Fruit fly (Drosophila melanogaster) whole organism, embryonic: Measurements from ENCODE around the gene TwdlL.
A peak's percentile ranks its signal among the peaks of the same experiment; 100 is the strongest.

Source experiments
- B-H1 ChIP-seq: fragments of 200-800 bp; sonication (Bioruptor generic); IDR thresholded peaks from 3 replicates; pipeline ENCODE4 v1.3.6; 2022; ENCODE audit warnings: missing biosample characterization, missing genetic modification characterization
- CG10209 ChIP-seq: fragments of 200-800 bp; sonication (Bioruptor generic); optimal IDR thresholded peaks from 3 replicates; lab custom pipeline; 2017; ENCODE audit warnings: missing biosample characterization, mild to moderate bottlenecking, missing genetic modification characterization, missing genetic modification reagents
- CG1024 ChIP-seq: fragments of 200-800 bp; sonication (Bioruptor generic); IDR thresholded peaks from 2 replicates; pipeline ENCODE4 v1.3.6; 2022; ENCODE audit warnings: missing biosample characterization, missing genetic modification characterization
- CG12071 ChIP-seq: fragments of 200-800 bp; sonication (Bioruptor generic); optimal IDR thresholded peaks from 3 replicates; lab custom pipeline; 2018; ENCODE audit warnings: missing biosample characterization, mild to moderate bottlenecking, missing genetic modification characterization
- CG12219 ChIP-seq: fragments of 200-800 bp; sonication (Bioruptor generic); optimal IDR thresholded peaks from 3 replicates; lab custom pipeline; 2018; ENCODE audit warnings: missing biosample characterization, mild to moderate bottlenecking, missing genetic modification characterization
- CG1233 ChIP-seq: fragments of 200-800 bp; sonication (Bioruptor generic); optimal IDR thresholded peaks from 4 replicates; lab custom pipeline; 2018; ENCODE audit warnings: missing biosample characterization, mild to moderate bottlenecking, missing genetic modification characterization
- CG13296 ChIP-seq: fragments of 200-800 bp; sonication (Bioruptor generic); optimal IDR thresholded peaks from 3 replicates; lab custom pipeline; 2018; ENCODE audit warnings: missing biosample characterization, mild to moderate bottlenecking, missing genetic modification characterization
- CG14441 ChIP-seq: fragments of 200-800 bp; sonication (Bioruptor generic); IDR thresholded peaks from 2 replicates; pipeline ENCODE4 v1.3.6; 2022; ENCODE audit warnings: missing biosample characterization, missing genetic modification characterization
- CG15514 ChIP-seq: fragments of 200-800 bp; sonication (Bioruptor generic); optimal IDR thresholded peaks from 3 replicates; lab custom pipeline; 2017; ENCODE audit warnings: missing biosample characterization, missing genetic modification characterization, mild to moderate bottlenecking, moderate library complexity, missing genetic modification reagents
- CG18262 ChIP-seq: fragments of 200-800 bp; optimal IDR thresholded peaks from 3 replicates; lab custom pipeline; 2019; ENCODE audit warnings: missing biosample characterization, mild to moderate bottlenecking, missing genetic modification characterization, moderate library complexity
- CG2875 ChIP-seq: fragments of 200-800 bp; sonication (Bioruptor generic); optimal IDR thresholded peaks from 2 replicates; lab custom pipeline; 2017; ENCODE audit warnings: missing biosample characterization, mild to moderate bottlenecking, missing genetic modification characterization, missing genetic modification reagents
- CG3407 ChIP-seq: fragments of 200-800 bp; sonication (Bioruptor generic); optimal IDR thresholded peaks from 2 replicates; lab custom pipeline; 2018; ENCODE audit warnings: missing biosample characterization, mild to moderate bottlenecking, missing genetic modification characterization
- CG4360 ChIP-seq: fragments of 200-800 bp; sonication (Bioruptor generic); IDR thresholded peaks from 2 replicates; pipeline ENCODE4 v1.3.6; 2022; ENCODE audit warnings: missing biosample characterization, missing genetic modification characterization
- CG5180 ChIP-seq: fragments of 200-800 bp; sonication (Bioruptor generic); optimal IDR thresholded peaks from 3 replicates; lab custom pipeline; 2017; ENCODE audit warnings: missing biosample characterization, missing genetic modification characterization, mild to moderate bottlenecking, moderate library complexity, missing genetic modification reagents
- CG7556 ChIP-seq: fragments of 200-800 bp; sonication (Bioruptor generic); optimal IDR thresholded peaks from 2 replicates; lab custom pipeline; 2017; ENCODE audit warnings: missing biosample characterization, mild to moderate bottlenecking, missing genetic modification characterization
- CG7963 ChIP-seq: fragments of 200-800 bp; sonication (Bioruptor generic); IDR thresholded peaks from 3 replicates; pipeline ENCODE4 v1.3.6; 2022; ENCODE audit warnings: missing biosample characterization, missing genetic modification characterization; ENCODE audit not compliant: partially characterized antibody
- Doc2 ChIP-seq: fragments of 200-800 bp; sonication (Bioruptor generic); IDR thresholded peaks from 2 replicates; pipeline ENCODE4 v1.3.6; 2022; ENCODE audit warnings: missing biosample characterization, missing genetic modification characterization
- E2f1 ChIP-seq: fragments of 200-800 bp; sonication (Bioruptor generic); IDR thresholded peaks from 2 replicates; pipeline ENCODE4 v1.3.6; 2022; ENCODE audit warnings: missing biosample characterization, missing genetic modification characterization
- Eip74EF ChIP-seq, 2 experiments: fragments of 200-800 bp in 1 of 2; fragments of >200 bp in 1 of 2; sonication (Bioruptor generic) in 1 of 2; optimal IDR thresholded peaks; 2 replicates each; lab custom pipeline; 2017 to 2019; ENCODE audit warnings: missing biosample characterization in 2 of 2, missing genetic modification characterization in 2 of 2, mild to moderate bottlenecking in 1 of 2, moderate library complexity in 1 of 2
- GATAe ChIP-seq: fragments of 200-800 bp; sonication (Bioruptor generic); conservative IDR thresholded peaks from 2 replicates; pipeline ENCODE4 v1.3.6; 2022; ENCODE audit warnings: missing biosample characterization, missing genetic modification characterization
- Hr51 ChIP-seq, 2 experiments: fragments of 200-800 bp; sonication (Bioruptor generic); optimal IDR thresholded peaks; 2 replicates in 1 of 2; 3 replicates in 1 of 2; lab custom pipeline; 2016 to 2018; ENCODE audit warnings: missing biosample characterization in 2 of 2, missing genetic modification characterization in 2 of 2, mild to moderate bottlenecking in 1 of 2, moderate library complexity in 1 of 2
- Lpt ChIP-seq: fragments of >200 bp; optimal IDR thresholded peaks from 2 replicates; lab custom pipeline; 2018; ENCODE audit warnings: missing biosample characterization, missing genetic modification characterization
- Mad ChIP-seq: fragments of 200-800 bp; sonication (Bioruptor generic); optimal IDR thresholded peaks from 2 replicates; lab custom pipeline; 2016; ENCODE audit warnings: missing biosample characterization, missing genetic modification characterization
- Max ChIP-seq: fragments of 200-800 bp; sonication (Bioruptor generic); optimal IDR thresholded peaks from 2 replicates; lab custom pipeline; 2016; ENCODE audit warnings: missing biosample characterization, mild to moderate bottlenecking, missing genetic modification characterization
- Med ChIP-seq: fragments of 200-800 bp; sonication (Bioruptor generic); peaks from one replicate; lab custom pipeline; 2016; ENCODE audit warnings: missing biosample characterization, missing genetic modification characterization, mild to moderate bottlenecking, inconsistent platforms, moderate library complexity
- Mrtf ChIP-seq: fragments of 200-800 bp; sonication (Bioruptor generic); IDR thresholded peaks from 3 replicates; pipeline ENCODE4 v1.3.6; 2022; ENCODE audit warnings: missing biosample characterization, missing genetic modification characterization
- Nf-YB ChIP-seq: fragments of 200-800 bp; sonication (Bioruptor generic); optimal IDR thresholded peaks from 3 replicates; lab custom pipeline; 2019; ENCODE audit warnings: missing biosample characterization, mild to moderate bottlenecking, missing genetic modification characterization, moderate library complexity
- Oli ChIP-seq: fragments of 200-800 bp; sonication (Bioruptor generic); optimal IDR thresholded peaks from 2 replicates; lab custom pipeline; 2018; ENCODE audit warnings: missing biosample characterization, mild to moderate bottlenecking, missing genetic modification characterization, moderate library complexity
- Sin3A ChIP-seq: fragments of >200 bp; optimal IDR thresholded peaks from 2 replicates; lab custom pipeline; 2018
- Sry-β ChIP-seq: fragments of 200-800 bp; sonication (Bioruptor generic); optimal IDR thresholded peaks from 2 replicates; lab custom pipeline; 2018; ENCODE audit warnings: missing biosample characterization, mild to moderate bottlenecking, missing genetic modification characterization, moderate library complexity
- Taf1 ChIP-seq: fragments of 200-800 bp; sonication (Bioruptor generic); IDR thresholded peaks from 2 replicates; pipeline ENCODE4 v1.3.6; 2022; ENCODE audit warnings: missing biosample characterization, missing genetic modification characterization
- al ChIP-seq: fragments of 200-800 bp; sonication (Bioruptor generic); IDR thresholded peaks from 2 replicates; pipeline ENCODE4 v1.3.6; 2022; ENCODE audit warnings: missing biosample characterization, missing genetic modification characterization
- bcd ChIP-seq: fragments of 200-800 bp; sonication (Bioruptor generic); optimal IDR thresholded peaks from 2 replicates; lab custom pipeline; 2017; ENCODE audit warnings: missing biosample characterization, mild to moderate bottlenecking, missing genetic modification characterization
- chif ChIP-seq, 2 experiments: fragments of 200-800 bp; sonication (Bioruptor generic); optimal IDR thresholded peaks; 3 replicates each; lab custom pipeline; 2016; ENCODE audit warnings: missing biosample characterization in 2 of 2, missing genetic modification characterization in 2 of 2
- crol ChIP-seq: fragments of 200-800 bp; sonication (Bioruptor generic); IDR thresholded peaks from 2 replicates; pipeline ENCODE4 v1.3.6; 2022; ENCODE audit warnings: missing biosample characterization, missing genetic modification characterization
- dysf ChIP-seq: fragments of 200-800 bp; sonication (Bioruptor generic); IDR thresholded peaks from 3 replicates; pipeline ENCODE4 v1.3.6; 2022; ENCODE audit warnings: missing biosample characterization, missing genetic modification characterization
- fu2 ChIP-seq: fragments of 200-800 bp; sonication (Bioruptor generic); optimal IDR thresholded peaks from 2 replicates; lab custom pipeline; 2016; ENCODE audit warnings: missing biosample characterization, missing genetic modification characterization
- lmd ChIP-seq: fragments of 200-800 bp; sonication (Bioruptor generic); IDR thresholded peaks from 2 replicates; pipeline ENCODE4 v1.3.6; 2022; ENCODE audit warnings: missing biosample characterization, missing genetic modification characterization
- lola ChIP-seq, 3 experiments: fragments of >200 bp in 2 of 3; fragments of 200-800 bp in 1 of 3; sonication (Bioruptor generic) in 1 of 3; optimal IDR thresholded peaks; 2 replicates each; lab custom pipeline; 2017 to 2019; ENCODE audit warnings: missing biosample characterization in 3 of 3, missing genetic modification characterization in 3 of 3, mild to moderate bottlenecking in 1 of 3, moderate library complexity in 1 of 3
- peb ChIP-seq: fragments of 200-800 bp; sonication (Bioruptor generic); IDR thresholded peaks from 2 replicates; pipeline ENCODE4 v1.3.6; 2022; ENCODE audit warnings: missing biosample characterization, missing genetic modification characterization
- phol ChIP-seq: fragments of 200-800 bp; sonication (Bioruptor generic); optimal IDR thresholded peaks from 3 replicates; lab custom pipeline; 2018; ENCODE audit warnings: missing biosample characterization, mild to moderate bottlenecking, missing genetic modification characterization, moderate library complexity
- pnt ChIP-seq: fragments of 200-800 bp; sonication (Bioruptor generic); optimal IDR thresholded peaks from 3 replicates; lab custom pipeline; 2016; ENCODE audit warnings: missing biosample characterization, missing genetic modification characterization
- pum ChIP-seq: fragments of 200-800 bp; sonication (Bioruptor generic); optimal IDR thresholded peaks from 2 replicates; lab custom pipeline; 2016; ENCODE audit warnings: missing biosample characterization, missing genetic modification characterization
- seq ChIP-seq: fragments of 200-800 bp; sonication (Bioruptor generic); IDR thresholded peaks from 2 replicates; pipeline ENCODE4 v1.3.6; 2022; ENCODE audit warnings: missing biosample characterization, missing genetic modification characterization
- sob ChIP-seq: fragments of 200-800 bp; sonication (Bioruptor generic); IDR thresholded peaks from 2 replicates; pipeline ENCODE4 v1.3.6; 2022; ENCODE audit warnings: missing biosample characterization, missing genetic modification characterization
- sqz ChIP-seq: fragments of 200-800 bp; sonication (Bioruptor generic); optimal IDR thresholded peaks from 3 replicates; lab custom pipeline; 2018; ENCODE audit warnings: missing biosample characterization, mild to moderate bottlenecking, missing genetic modification characterization
- tap ChIP-seq: fragments of 200-800 bp; optimal IDR thresholded peaks from 3 replicates; lab custom pipeline; 2019; ENCODE audit warnings: missing biosample characterization, mild to moderate bottlenecking, missing genetic modification characterization, moderate library complexity
- tna ChIP-seq: fragments of 200-800 bp; sonication (Bioruptor generic); IDR thresholded peaks from 2 replicates; pipeline ENCODE4 v1.3.6; 2022; ENCODE audit warnings: missing biosample characterization, missing genetic modification characterization; ENCODE audit not compliant: partially characterized antibody
- twi ChIP-seq: fragments of 200-800 bp; optimal IDR thresholded peaks from 2 replicates; lab custom pipeline; 2019; ENCODE audit warnings: missing biosample characterization, mild to moderate bottlenecking, missing genetic modification characterization, moderate library complexity
- zfh1 ChIP-seq: fragments of 200-800 bp; sonication (Bioruptor generic); IDR thresholded peaks from 3 replicates; pipeline ENCODE4 v1.3.6; 2022; ENCODE audit warnings: missing biosample characterization, missing genetic modification characterization

The TwdlL gene

DNA sequence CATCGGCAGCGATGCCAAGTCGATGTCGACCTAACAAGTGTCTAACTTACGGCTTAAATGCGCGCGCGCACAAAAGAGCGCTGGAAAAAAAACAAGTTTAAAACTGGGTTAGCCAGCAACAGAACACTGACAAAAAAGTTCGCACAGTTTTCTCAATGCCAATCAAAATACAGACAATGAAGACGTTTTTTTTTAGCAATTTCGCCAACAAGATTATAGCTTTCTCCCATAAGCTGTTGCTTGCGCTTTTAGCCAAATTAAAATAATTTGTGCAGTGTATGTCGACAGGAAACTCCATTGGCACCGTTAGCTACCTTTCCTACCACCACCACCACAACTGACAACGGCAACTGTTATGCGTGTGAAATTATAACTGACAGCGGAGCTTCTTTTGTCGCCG, 29.1 kb upstream of the TwdlL start (continued):
- no peak for TF ChIP-seq tna (GFP tag; lab: Robert Waterston, UW)
- TF ChIP-seq B-H1 (GFP tag; lab: Robert Waterston, UW) = peak; percentile 52; the same call in 2 of the 3 replicates
- peak; percentile 4 for TF ChIP-seq CG3407 (GFP tag; lab: Kevin White, UChicago)
- TF ChIP-seq CG7963 = no peak
- TF ChIP-seq tap (tag; lab: Kevin White, UChicago) = no peak
- no peak for TF ChIP-seq Nf-YB (GFP tag; lab: Kevin White, UChicago)
- TF ChIP-seq seq (GFP tag; lab: Robert Waterston, UW) = peak; percentile 60; the same call in 1 of the 2 replicates
- TF ChIP-seq sob (GFP tag; lab: Robert Waterston, UW) = peak; percentile 49; the same call in 1 of the 2 replicates
- peak; percentile 77 for TF ChIP-seq dysf (GFP tag; lab: Robert Waterston, UW)
- peak; percentile 7 for TF ChIP-seq fu2 (GFP tag; lab: Kevin White, UChicago)
- peak; percentile 56; the same call in 1 of the 2 replicates for TF ChIP-seq lmd (GFP tag; lab: Robert Waterston, UW)
- 0 out of 2 replicates have a peak, but pooled peaks have one; percentile 21 for TF ChIP-seq al (GFP tag; lab: Robert Waterston, UW)
- peak; percentile 92 for TF ChIP-seq Med (GFP tag; lab: Kevin White, UChicago)
- TF ChIP-seq CG1233 (GFP tag; lab: Kevin White, UChicago) = no peak
- no peak for TF ChIP-seq Taf1 (GFP tag; lab: Robert Waterston, UW)
- TF ChIP-seq sqz (GFP tag; lab: Kevin White, UChicago) = no peak
- no peak for TF ChIP-seq Sin3A
- TF ChIP-seq CG1024 (GFP tag; lab: Robert Waterston, UW) = peak; percentile 23; the same call in 1 of the 2 replicates
- no peak for TF ChIP-seq Lpt (GFP tag; lab: Kevin White, UChicago)
- TF ChIP-seq CG10209 (GFP tag; lab: Kevin White, UChicago) = peak; percentile 55
- peak; percentile 64; the same call in 2 of the 3 replicates for TF ChIP-seq Mrtf
- TF ChIP-seq CG12219 (GFP tag; lab: Kevin White, UChicago) = peak; percentile 3
- TF ChIP-seq CG7556 = peak; percentile 51
- no peak for TF ChIP-seq Sry-β (GFP tag; lab: Kevin White, UChicago)
- TF ChIP-seq Oli (tag; lab: Kevin White, UChicago) = peak; percentile 63
- TF ChIP-seq Mad (GFP tag; lab: Kevin White, UChicago) = no peak
- TF ChIP-seq chif (GFP tag; optimal IDR thresholded peaks at IDR 0.05; lab: Kevin White, UChicago) = peak; percentile 10 to 25
- no peak for TF ChIP-seq Eip74EF (GFP tag; optimal IDR thresholded peaks at IDR 0.05; lab: Kevin White, UChicago)
- TF ChIP-seq CG15514 = peak; percentile 47
- TF ChIP-seq peb = no peak
- no peak for TF ChIP-seq CG4360 (GFP tag; lab: Robert Waterston, UW)
- TF ChIP-seq Doc2 (GFP tag; lab: Robert Waterston, UW) = peak; percentile 9; the same call in 1 of the 2 replicates
- TF ChIP-seq pnt (GFP tag; lab: Kevin White, UChicago) = peak; percentile 34
- peak; percentile 31 for TF ChIP-seq CG5180 (GFP tag; lab: Kevin White, UChicago)
- TF ChIP-seq lola (GFP tag; optimal IDR thresholded peaks at IDR 0.05; lab: Kevin White, UChicago) = no peak
- TF ChIP-seq E2f1 = peak; percentile 69
- TF ChIP-seq twi = no peak
- TF ChIP-seq Max (GFP tag; lab: Kevin White, UChicago) = no peak
- no peak for TF ChIP-seq GATAe (GFP tag; lab: Robert Waterston, UW)
- TF ChIP-seq CG18262 = no peak
- TF ChIP-seq CG12071 (GFP tag; lab: Kevin White, UChicago) = peak; percentile 21
- TF ChIP-seq zfh1 (GFP tag; lab: Robert Waterston, UW) = 0 out of 3 replicates have a peak, but pooled peaks have one; percentile 11
- TF ChIP-seq bcd (GFP tag; lab: Kevin White, UChicago) = peak; percentile 58
- TF ChIP-seq CG2875 (GFP tag; lab: Kevin White, UChicago) = no peak
- TF ChIP-seq phol (tag; lab: Kevin White, UChicago) = no peak
- peak in 1 of 2 experiments; percentile 77 for TF ChIP-seq Hr51 (GFP tag; optimal IDR thresholded peaks at IDR 0.05; lab: Kevin White, UChicago)
- TF ChIP-seq crol (GFP tag; lab: Robert Waterston, UW) = no peak
- no peak for TF ChIP-seq CG13296 (GFP tag; lab: Kevin White, UChicago)
- TF ChIP-seq CG14441 (GFP tag; lab: Robert Waterston, UW) = peak; percentile 77
- peak; percentile 23 for TF ChIP-seq pum
